Fruit fly (Drosophila melanogaster) whole organism, prepupa: Measurements from ENCODE around the gene Act87E.

Experiments used
- CG10631 ChIP-seq: fragments of 200-800 bp; sonication (Bioruptor generic); optimal IDR thresholded peaks from 2 replicates; lab custom pipeline; 2016; ENCODE audit warnings: missing biosample characterization, missing genetic modification characterization
- CG10669 ChIP-seq: fragments of 200-800 bp; sonication (Bioruptor generic); optimal IDR thresholded peaks from 3 replicates; lab custom pipeline; 2018; ENCODE audit warnings: missing biosample characterization, mild to moderate bottlenecking, missing genetic modification characterization, moderate library complexity
- CG11294 ChIP-seq: fragments of 200-800 bp; sonication (Bioruptor generic); IDR thresholded peaks from 2 replicates; pipeline ENCODE4 v1.3.6; 2022; ENCODE audit warnings: missing biosample characterization, missing genetic modification characterization
- CG11762 ChIP-seq: fragments of 200-800 bp; sonication (Bioruptor generic); optimal IDR thresholded peaks from 3 replicates; lab custom pipeline; 2016; ENCODE audit warnings: missing biosample characterization, missing genetic modification characterization; ENCODE audit not compliant: insufficient read depth
- CG11902 ChIP-seq: fragments of 200-800 bp; sonication (Bioruptor generic); optimal IDR thresholded peaks from 3 replicates; lab custom pipeline; 2016; ENCODE audit warnings: missing biosample characterization, missing genetic modification characterization
- CG15336 ChIP-seq: fragments of 200-800 bp; sonication (Bioruptor generic); IDR thresholded peaks from 2 replicates; pipeline ENCODE4 v1.3.6; 2022; ENCODE audit warnings: missing biosample characterization, missing genetic modification characterization
- CG1621 ChIP-seq: fragments of 200-800 bp; sonication (Bioruptor generic); optimal IDR thresholded peaks from 3 replicates; lab custom pipeline; 2018; ENCODE audit warnings: missing biosample characterization, mild to moderate bottlenecking, missing genetic modification characterization
- CG16779 ChIP-seq: fragments of 200-800 bp; sonication (Bioruptor generic); optimal IDR thresholded peaks from 3 replicates; lab custom pipeline; 2017; ENCODE audit warnings: missing biosample characterization, mild to moderate bottlenecking, missing genetic modification characterization
- CG31627 ChIP-seq: fragments of 200-800 bp; sonication (Bioruptor generic); optimal IDR thresholded peaks from 3 replicates; lab custom pipeline; 2016; ENCODE audit warnings: missing biosample characterization, missing genetic modification characterization
- CG32006 ChIP-seq: fragments of 200-800 bp; sonication (Bioruptor generic); optimal IDR thresholded peaks from 3 replicates; lab custom pipeline; 2017; ENCODE audit warnings: missing biosample characterization, mild to moderate bottlenecking, missing genetic modification characterization
- CG34406 ChIP-seq: fragments of 200-800 bp; sonication (Bioruptor generic); optimal IDR thresholded peaks from 3 replicates; lab custom pipeline; 2016; ENCODE audit warnings: missing biosample characterization, missing genetic modification characterization
- CG3919 ChIP-seq: fragments of 200-800 bp; sonication (Bioruptor generic); optimal IDR thresholded peaks from 3 replicates; lab custom pipeline; 2016; ENCODE audit warnings: missing biosample characterization, missing genetic modification characterization
- CG4318 ChIP-seq: fragments of 200-800 bp; sonication (Bioruptor generic); optimal IDR thresholded peaks from 3 replicates; lab custom pipeline; 2017; ENCODE audit warnings: missing biosample characterization, mild to moderate bottlenecking, missing genetic modification characterization
- CG6163 ChIP-seq: fragments of 200-800 bp; sonication (Bioruptor generic); IDR thresholded peaks from 3 replicates; pipeline ENCODE4 v1.3.6; 2022; ENCODE audit warnings: missing biosample characterization, missing genetic modification characterization
- CG6276 ChIP-seq: fragments of 200-800 bp; sonication (Bioruptor generic); optimal IDR thresholded peaks from 2 replicates; lab custom pipeline; 2017; ENCODE audit warnings: missing biosample characterization, mild to moderate bottlenecking, missing genetic modification characterization
- CG6792 ChIP-seq: fragments of 200-800 bp; sonication (Bioruptor generic); optimal IDR thresholded peaks from 3 replicates; lab custom pipeline; 2016; ENCODE audit warnings: missing biosample characterization, missing genetic modification characterization
- CG6808 ChIP-seq: fragments of 200-800 bp; sonication (Bioruptor generic); optimal IDR thresholded peaks from 3 replicates; lab custom pipeline; 2017; ENCODE audit warnings: missing biosample characterization, missing genetic modification characterization, mild to moderate bottlenecking, moderate library complexity, missing genetic modification reagents
- CG6854 ChIP-seq: fragments of 200-800 bp; sonication (Bioruptor generic); optimal IDR thresholded peaks from 2 replicates; lab custom pipeline; 2017; ENCODE audit warnings: missing biosample characterization, mild to moderate bottlenecking, missing genetic modification characterization
- CG7368 ChIP-seq: fragments of 200-800 bp; sonication (Bioruptor generic); optimal IDR thresholded peaks from 3 replicates; lab custom pipeline; 2016; ENCODE audit warnings: missing biosample characterization, missing genetic modification characterization
- CG8319 ChIP-seq: fragments of 200-800 bp; sonication (Bioruptor generic); optimal IDR thresholded peaks from 3 replicates; lab custom pipeline; 2016; ENCODE audit warnings: missing biosample characterization, missing genetic modification characterization
- CG9139 ChIP-seq: fragments of 200-800 bp; sonication (Bioruptor generic); optimal IDR thresholded peaks from 3 replicates; lab custom pipeline; 2017; ENCODE audit warnings: missing biosample characterization, mild to moderate bottlenecking, missing genetic modification characterization
- Eip93F ChIP-seq: fragments of 200-800 bp; sonication (Bioruptor generic); optimal IDR thresholded peaks from 2 replicates; lab custom pipeline; 2016; ENCODE audit warnings: missing biosample characterization, mild to moderate bottlenecking, missing genetic modification characterization
- Ets21C ChIP-seq: fragments of 200-800 bp; sonication (Bioruptor generic); optimal IDR thresholded peaks from 3 replicates; lab custom pipeline; 2016; ENCODE audit warnings: missing biosample characterization, missing genetic modification characterization
- Ets96B ChIP-seq: fragments of 200-800 bp; optimal IDR thresholded peaks from 2 replicates; lab custom pipeline; 2019; ENCODE audit warnings: missing biosample characterization, mild to moderate bottlenecking, missing genetic modification characterization, moderate library complexity
- Gug ChIP-seq: fragments of 200-800 bp; sonication (Bioruptor generic); IDR thresholded peaks from 2 replicates; pipeline ENCODE4 v1.3.6; 2022; ENCODE audit warnings: missing biosample characterization, missing genetic modification characterization
- Hr38 ChIP-seq: sonication (Bioruptor generic); optimal IDR thresholded peaks from 2 replicates; lab custom pipeline; 2016; ENCODE audit warnings: missing biosample characterization, missing genetic modification characterization
- Hr39 ChIP-seq: fragments of 200-800 bp; sonication (Bioruptor generic); optimal IDR thresholded peaks from 2 replicates; lab custom pipeline; 2016; ENCODE audit warnings: missing biosample characterization, missing genetic modification characterization
- Lpt ChIP-seq: fragments of 200-800 bp; sonication (Bioruptor generic); optimal IDR thresholded peaks from 3 replicates; lab custom pipeline; 2016; ENCODE audit warnings: missing biosample characterization, missing genetic modification characterization
- Met ChIP-seq: fragments of 200-800 bp; sonication (Bioruptor generic); optimal IDR thresholded peaks from 3 replicates; lab custom pipeline; 2016; ENCODE audit warnings: missing biosample characterization, missing genetic modification characterization
- OdsH ChIP-seq: fragments of 200-800 bp; sonication (Bioruptor generic); optimal IDR thresholded peaks from 3 replicates; lab custom pipeline; 2016; ENCODE audit warnings: missing biosample characterization, missing genetic modification characterization
- Smox ChIP-seq: fragments of 200-800 bp; sonication (Bioruptor generic); optimal IDR thresholded peaks from 3 replicates; lab custom pipeline; 2016; ENCODE audit warnings: missing biosample characterization, missing genetic modification characterization
- Sox102F ChIP-seq: fragments of 200-800 bp; sonication (Bioruptor generic); optimal IDR thresholded peaks from 2 replicates; lab custom pipeline; 2016; ENCODE audit warnings: missing biosample characterization, mild to moderate bottlenecking, missing genetic modification characterization
- Sox14 ChIP-seq: fragments of 200-800 bp; sonication (Bioruptor generic); optimal IDR thresholded peaks from 3 replicates; lab custom pipeline; 2016; ENCODE audit warnings: missing biosample characterization, missing genetic modification characterization
- Sox15 ChIP-seq: fragments of 200-800 bp; sonication (Bioruptor generic); optimal IDR thresholded peaks from 3 replicates; lab custom pipeline; 2016; ENCODE audit warnings: missing biosample characterization, missing genetic modification characterization
- achi ChIP-seq: fragments of 200-800 bp; sonication (Bioruptor generic); optimal IDR thresholded peaks from 3 replicates; lab custom pipeline; 2016; ENCODE audit warnings: missing biosample characterization, missing genetic modification characterization
- acj6 ChIP-seq: fragments of 200-800 bp; sonication (Bioruptor generic); optimal IDR thresholded peaks from 3 replicates; lab custom pipeline; 2016; ENCODE audit warnings: missing biosample characterization, missing genetic modification characterization
- cyc ChIP-seq: fragments of 200-800 bp; sonication (Bioruptor generic); optimal IDR thresholded peaks from 3 replicates; lab custom pipeline; 2016; ENCODE audit warnings: missing biosample characterization, missing genetic modification characterization
- dac ChIP-seq: fragments of 200-800 bp; sonication (Bioruptor generic); optimal IDR thresholded peaks from 2 replicates; lab custom pipeline; 2017; ENCODE audit warnings: missing biosample characterization, mild to moderate bottlenecking, missing genetic modification characterization
- dsx ChIP-seq: fragments of 200-800 bp; optimal IDR thresholded peaks from 3 replicates; lab custom pipeline; 2019; ENCODE audit warnings: missing biosample characterization, mild to moderate bottlenecking, missing genetic modification characterization, moderate library complexity; ENCODE audit not compliant: poor library complexity, severe bottlenecking
- esn ChIP-seq: fragments of 200-800 bp; sonication (Bioruptor generic); optimal IDR thresholded peaks from 2 replicates; lab custom pipeline; 2016; ENCODE audit warnings: missing biosample characterization, mild to moderate bottlenecking, missing genetic modification characterization, moderate library complexity
- fd59A ChIP-seq: fragments of 200-800 bp; sonication (Bioruptor generic); optimal IDR thresholded peaks from 2 replicates; lab custom pipeline; 2017; ENCODE audit warnings: missing biosample characterization, mild to moderate bottlenecking, missing genetic modification characterization, missing genetic modification reagents
- fd85E ChIP-seq: fragments of 200-800 bp; sonication (Bioruptor generic); optimal IDR thresholded peaks from 3 replicates; lab custom pipeline; 2016; ENCODE audit warnings: missing biosample characterization, missing genetic modification characterization
- fkh ChIP-seq: fragments of 200-800 bp; sonication (Bioruptor generic); optimal IDR thresholded peaks from 3 replicates; lab custom pipeline; 2017; ENCODE audit warnings: missing biosample characterization, mild to moderate bottlenecking, missing genetic modification characterization, moderate library complexity
- lz ChIP-seq: fragments of 200-800 bp; sonication (Bioruptor generic); optimal IDR thresholded peaks from 3 replicates; lab custom pipeline; 2016; ENCODE audit warnings: missing biosample characterization, missing genetic modification characterization
- net ChIP-seq: fragments of 200-800 bp; sonication (Bioruptor generic); optimal IDR thresholded peaks from 3 replicates; lab custom pipeline; 2016; ENCODE audit warnings: missing biosample characterization, missing genetic modification characterization
- pdm3 ChIP-seq: fragments of 200-800 bp; sonication (Bioruptor generic); optimal IDR thresholded peaks from 3 replicates; lab custom pipeline; 2016; ENCODE audit warnings: missing biosample characterization, missing genetic modification characterization
- salr ChIP-seq, 2 experiments: fragments of 200-800 bp; sonication (Bioruptor generic); optimal IDR thresholded peaks; 3 replicates each; lab custom pipeline; 2016 to 2018; ENCODE audit warnings: missing biosample characterization in 2 of 2, missing genetic modification characterization in 2 of 2, mild to moderate bottlenecking in 1 of 2
- spab ChIP-seq: fragments of 200-800 bp; sonication (Bioruptor generic); optimal IDR thresholded peaks from 2 replicates; lab custom pipeline; 2017; ENCODE audit warnings: missing biosample characterization, mild to moderate bottlenecking, missing genetic modification characterization, missing genetic modification reagents
- ss ChIP-seq, 2 experiments: fragments of 200-800 bp; sonication (Bioruptor generic); optimal IDR thresholded peaks; 2 replicates in 1 of 2; 3 replicates in 1 of 2; lab custom pipeline; 2017 to 2018; ENCODE audit warnings: mild to moderate bottlenecking in 2 of 2, missing biosample characterization in 2 of 2, missing genetic modification characterization in 2 of 2, moderate library complexity in 1 of 2
- svp ChIP-seq: fragments of 200-800 bp; sonication (Bioruptor generic); peaks from one replicate; lab custom pipeline; 2016; ENCODE audit warnings: missing biosample characterization, missing genetic modification characterization
- topi ChIP-seq: fragments of 200-800 bp; sonication (Bioruptor generic); optimal IDR thresholded peaks from 3 replicates; lab custom pipeline; 2016; ENCODE audit warnings: missing biosample characterization, missing genetic modification characterization
- vri ChIP-seq: fragments of 200-800 bp; sonication (Bioruptor generic); optimal IDR thresholded peaks from 3 replicates; lab custom pipeline; 2016; ENCODE audit warnings: missing biosample characterization, mild to moderate bottlenecking, missing genetic modification characterization

Gene Act87E

dm6 chr3R:13425470-13426033 is at the start of gene Act87E:
TSS of gene Act87E (plus strand) at chr3R:13425983.
- TF ChIP-seq CG10669 (GFP tag; lab: Kevin White, UChicago), result peak; percentile 33
- TF ChIP-seq ss (GFP tag; optimal IDR thresholded peaks at IDR 0.05; lab: Kevin White, UChicago), result no peak
- no peak for TF ChIP-seq topi (GFP tag; lab: Kevin White, UChicago)
- peak; percentile 37 for TF ChIP-seq net (GFP tag; lab: Kevin White, UChicago)
- TF ChIP-seq CG11762, result no peak
- peak; percentile 18 for TF ChIP-seq CG34406
- TF ChIP-seq CG11294 (GFP tag; lab: Robert Waterston, UW), result no peak
- TF ChIP-seq Ets21C, result no peak
- TF ChIP-seq spab, result peak; percentile 36
- TF ChIP-seq CG1621 (tag; lab: Kevin White, UChicago), result no peak
- TF ChIP-seq svp (GFP tag; lab: Kevin White, UChicago), result peak; percentile 11
- no peak for TF ChIP-seq CG6854
- TF ChIP-seq Hr39, result no peak
- TF ChIP-seq dac (GFP tag; lab: Kevin White, UChicago), result no peak
- TF ChIP-seq CG32006, result peak; percentile 67
- TF ChIP-seq Lpt (GFP tag; lab: Kevin White, UChicago), result no peak
- TF ChIP-seq CG31627 (GFP tag; lab: Kevin White, UChicago), result no peak
- no peak for TF ChIP-seq CG8319 (GFP tag; lab: Kevin White, UChicago)
- TF ChIP-seq CG6792, result no peak
- TF ChIP-seq CG16779 (tag; lab: Kevin White, UChicago), result no peak
- peak; percentile 56 for TF ChIP-seq CG15336 (GFP tag; lab: Robert Waterston, UW)
- peak; percentile 58 for TF ChIP-seq CG10631 (GFP tag; lab: Kevin White, UChicago)
- TF ChIP-seq CG11902 (GFP tag; lab: Kevin White, UChicago), result no peak
- no peak for TF ChIP-seq Sox102F
- no peak for TF ChIP-seq lz (GFP tag; lab: Kevin White, UChicago)
- TF ChIP-seq Gug (GFP tag; lab: Robert Waterston, UW), result no peak
- no peak for TF ChIP-seq CG6163 (GFP tag; lab: Robert Waterston, UW)
- TF ChIP-seq Hr38 (GFP tag; lab: Kevin White, UChicago), result no peak
- peak; percentile 13 for TF ChIP-seq acj6
- peak; percentile 26 for TF ChIP-seq OdsH (GFP tag; lab: Kevin White, UChicago)
- no peak for TF ChIP-seq Ets96B (tag; lab: Kevin White, UChicago)
- peak in 1 of 2 experiments; percentile 46 for TF ChIP-seq salr (GFP tag; optimal IDR thresholded peaks at IDR 0.05; lab: Kevin White, UChicago)
- TF ChIP-seq Met (GFP tag; lab: Kevin White, UChicago), result no peak
- TF ChIP-seq achi (GFP tag; lab: Kevin White, UChicago), result peak; percentile 19
- TF ChIP-seq pdm3 (GFP tag; lab: Kevin White, UChicago), result no peak
- no peak for TF ChIP-seq vri (GFP tag; lab: Kevin White, UChicago)
- no peak for TF ChIP-seq esn
- TF ChIP-seq dsx, result peak; percentile 23
- peak; percentile 26 for TF ChIP-seq CG9139 (GFP tag; lab: Kevin White, UChicago)
- TF ChIP-seq CG7368 (GFP tag; lab: Kevin White, UChicago), result no peak
- TF ChIP-seq cyc (GFP tag; lab: Kevin White, UChicago), result no peak
- no peak for TF ChIP-seq Eip93F (GFP tag; lab: Kevin White, UChicago)
- TF ChIP-seq Smox, result no peak
- TF ChIP-seq Sox14 (GFP tag; lab: Kevin White, UChicago), result no peak
- TF ChIP-seq Sox15, result no peak
- TF ChIP-seq CG4318, result peak; percentile 47
- TF ChIP-seq fd85E (GFP tag; lab: Kevin White, UChicago), result no peak
- TF ChIP-seq fd59A, result no peak
- peak; percentile 28 for TF ChIP-seq CG6276 (GFP tag; lab: Kevin White, UChicago)
- no peak for TF ChIP-seq fkh (GFP tag; lab: Kevin White, UChicago)
- TF ChIP-seq CG6808 (GFP tag; lab: Kevin White, UChicago), result peak; percentile 54
- TF ChIP-seq CG3919 (GFP tag; lab: Kevin White, UChicago), result peak; percentile 1
